Worm (Caenorhabditis elegans) whole organism, L3 larva: ENCODE data around the gene duxl-1.

ENCODE experiments used
- R02D3.7 ChIP-seq: fragments of 150-350 bp; optimal IDR thresholded peaks from 2 replicates; lab custom pipeline; 2014; ENCODE audit warnings: missing biosample characterization, missing genetic modification characterization
- ZK546.5 ChIP-seq: sonication (generic microtip); optimal IDR thresholded peaks from 2 replicates; lab custom pipeline; 2017; ENCODE audit warnings: missing biosample characterization, missing genetic modification characterization
- aly-2 ChIP-seq: fragments of 150-350 bp; optimal IDR thresholded peaks from 2 replicates; lab custom pipeline; 2014; ENCODE audit warnings: missing biosample characterization, missing genetic modification characterization
- ama-1 ChIP-seq: fragments of 150-350 bp; optimal IDR thresholded peaks from 2 replicates; lab custom pipeline; 2018
- ceh-28 ChIP-seq: fragments of 150-350 bp; optimal IDR thresholded peaks from 2 replicates; lab custom pipeline; 2014; ENCODE audit warnings: missing biosample characterization, missing genetic modification reagents, missing genetic modification characterization
- ceh-9 ChIP-seq: sonication (generic microtip); optimal IDR thresholded peaks from 2 replicates; lab custom pipeline; 2018; ENCODE audit warnings: missing biosample characterization, missing genetic modification characterization
- egl-27 ChIP-seq: sonication (generic microtip); optimal IDR thresholded peaks from 4 replicates; lab custom pipeline; 2017; ENCODE audit warnings: missing biosample characterization, missing genetic modification reagents, missing genetic modification characterization
- egl-5 ChIP-seq: fragments of 150-350 bp; optimal IDR thresholded peaks from 2 replicates; lab custom pipeline; 2017; ENCODE audit warnings: missing biosample characterization, missing genetic modification reagents, missing genetic modification characterization, inconsistent platforms
- elt-1 ChIP-seq: fragments of 150-350 bp; optimal IDR thresholded peaks from 2 replicates; lab custom pipeline; 2014; ENCODE audit warnings: missing biosample characterization, missing genetic modification characterization
- elt-2 ChIP-seq: sonication (generic microtip); optimal IDR thresholded peaks from 2 replicates; lab custom pipeline; 2016; ENCODE audit warnings: missing genetic modification reagents, mild to moderate bottlenecking, missing genetic modification characterization, missing compliant biosample characterization
- elt-3 ChIP-seq, 3 experiments: fragments of 150-350 bp in 1 of 3; sonication (generic microtip) in 2 of 3; optimal IDR thresholded peaks; 2 replicates in 2 of 3; 4 replicates in 1 of 3; lab custom pipeline; 2014 to 2017; ENCODE audit warnings: missing biosample characterization in 3 of 3, missing genetic modification characterization in 3 of 3
- eor-1 ChIP-seq, 2 experiments: fragments of 150-350 bp; optimal IDR thresholded peaks; 2 replicates each; lab custom pipeline; 2014 to 2018; ENCODE audit warnings: missing biosample characterization in 2 of 2, missing genetic modification characterization in 2 of 2
- fkh-2 ChIP-seq: fragments of 150-350 bp; optimal IDR thresholded peaks from 2 replicates; lab custom pipeline; 2014; ENCODE audit warnings: missing biosample characterization, missing genetic modification reagents, missing genetic modification characterization
- fos-1 ChIP-seq: fragments of 150-350 bp; optimal IDR thresholded peaks from 2 replicates; lab custom pipeline; 2014; ENCODE audit warnings: missing biosample characterization, missing genetic modification characterization
- hmg-11 ChIP-seq: sonication (generic microtip); optimal IDR thresholded peaks from 2 replicates; lab custom pipeline; 2016; ENCODE audit warnings: missing genetic modification characterization, missing compliant biosample characterization
- jun-1 ChIP-seq: fragments of 150-350 bp; optimal IDR thresholded peaks from 2 replicates; lab custom pipeline; 2014; ENCODE audit warnings: missing biosample characterization, missing genetic modification reagents, missing genetic modification characterization
- lin-15B ChIP-seq: fragments of 150-350 bp; optimal IDR thresholded peaks from 2 replicates; lab custom pipeline; 2014; ENCODE audit warnings: missing biosample characterization, missing genetic modification characterization
- lin-39 ChIP-seq: fragments of 150-350 bp; optimal IDR thresholded peaks from 2 replicates; lab custom pipeline; 2018; ENCODE audit warnings: missing biosample characterization, missing genetic modification reagents, missing genetic modification characterization
- lsy-12 ChIP-seq: sonication (generic microtip); optimal IDR thresholded peaks from 2 replicates; lab custom pipeline; 2016; ENCODE audit warnings: mild to moderate bottlenecking, missing genetic modification characterization, missing compliant biosample characterization
- mml-1 ChIP-seq: fragments of 150-350 bp; sonication (generic microtip); optimal IDR thresholded peaks from 3 replicates; lab custom pipeline; 2014; ENCODE audit warnings: missing biosample characterization, missing genetic modification characterization
- nfya-1 ChIP-seq: sonication (generic microtip); optimal IDR thresholded peaks from 2 replicates; lab custom pipeline; 2017; ENCODE audit warnings: missing genetic modification characterization, mild to moderate bottlenecking, missing compliant biosample characterization, antibody characterized with exemption, moderate library complexity; ENCODE audit not compliant: insufficient read depth
- nhr-11 ChIP-seq: fragments of 150-350 bp; optimal IDR thresholded peaks from 2 replicates; lab custom pipeline; 2014; ENCODE audit warnings: missing biosample characterization, missing genetic modification characterization
- nhr-23 ChIP-seq: fragments of 150-350 bp; optimal IDR thresholded peaks from 2 replicates; lab custom pipeline; 2014; ENCODE audit warnings: missing biosample characterization, missing genetic modification reagents, missing genetic modification characterization
- nhr-237 ChIP-seq: fragments of 150-350 bp; optimal IDR thresholded peaks from 2 replicates; lab custom pipeline; 2014; ENCODE audit warnings: missing biosample characterization, missing genetic modification characterization
- nhr-25 ChIP-seq: sonication (generic microtip); optimal IDR thresholded peaks from 2 replicates; lab custom pipeline; 2017; ENCODE audit warnings: missing biosample characterization, missing genetic modification characterization
- nhr-28 ChIP-seq: fragments of 150-350 bp; optimal IDR thresholded peaks from 2 replicates; lab custom pipeline; 2014; ENCODE audit warnings: missing biosample characterization, missing genetic modification characterization
- nhr-43 ChIP-seq: sonication (generic microtip); optimal IDR thresholded peaks from 2 replicates; lab custom pipeline; 2016; ENCODE audit warnings: mild to moderate bottlenecking, missing genetic modification characterization, missing compliant biosample characterization; ENCODE audit not compliant: poor library complexity, severe bottlenecking
- nhr-67 ChIP-seq: fragments of 150-350 bp; optimal IDR thresholded peaks from 2 replicates; lab custom pipeline; 2014; ENCODE audit warnings: missing biosample characterization, missing genetic modification characterization
- nhr-76 ChIP-seq: fragments of 150-350 bp; sonication (generic microtip); optimal IDR thresholded peaks from 5 replicates; lab custom pipeline; 2014; ENCODE audit warnings: missing biosample characterization, missing genetic modification characterization
- nhr-77 ChIP-seq: fragments of 150-350 bp; optimal IDR thresholded peaks from 2 replicates; lab custom pipeline; 2014; ENCODE audit warnings: missing biosample characterization, missing genetic modification characterization
- pqm-1 ChIP-seq: fragments of 150-350 bp; optimal IDR thresholded peaks from 2 replicates; lab custom pipeline; 2017; ENCODE audit warnings: missing biosample characterization, missing genetic modification characterization, inconsistent platforms
- sea-2 ChIP-seq: fragments of 150-350 bp; sonication (generic microtip); optimal IDR thresholded peaks from 4 replicates; lab custom pipeline; 2014; ENCODE audit warnings: missing biosample characterization, missing genetic modification reagents, missing genetic modification characterization
- snpc-4 ChIP-seq: fragments of 150-350 bp; optimal IDR thresholded peaks from 2 replicates; lab custom pipeline; 2014; ENCODE audit warnings: missing biosample characterization, missing genetic modification characterization
- unc-39 ChIP-seq: sonication (generic microtip); optimal IDR thresholded peaks from 4 replicates; lab custom pipeline; 2017; ENCODE audit warnings: missing biosample characterization, missing genetic modification characterization
- unc-62 ChIP-seq: fragments of 150-350 bp; sonication (generic microtip); optimal IDR thresholded peaks from 4 replicates; lab custom pipeline; 2014; ENCODE audit warnings: missing biosample characterization, missing genetic modification reagents, missing genetic modification characterization
- zag-1 ChIP-seq: fragments of 150-350 bp; optimal IDR thresholded peaks from 2 replicates; lab custom pipeline; 2014; ENCODE audit warnings: missing biosample characterization, missing genetic modification characterization
- ztf-11 ChIP-seq: fragments of 150-350 bp; optimal IDR thresholded peaks from 2 replicates; lab custom pipeline; 2014; ENCODE audit warnings: missing biosample characterization, missing genetic modification characterization
- ztf-4 ChIP-seq: fragments of 150-350 bp; optimal IDR thresholded peaks from 2 replicates; lab custom pipeline; 2014; ENCODE audit warnings: missing biosample characterization, missing genetic modification characterization

The duxl-1 gene

DNA sequence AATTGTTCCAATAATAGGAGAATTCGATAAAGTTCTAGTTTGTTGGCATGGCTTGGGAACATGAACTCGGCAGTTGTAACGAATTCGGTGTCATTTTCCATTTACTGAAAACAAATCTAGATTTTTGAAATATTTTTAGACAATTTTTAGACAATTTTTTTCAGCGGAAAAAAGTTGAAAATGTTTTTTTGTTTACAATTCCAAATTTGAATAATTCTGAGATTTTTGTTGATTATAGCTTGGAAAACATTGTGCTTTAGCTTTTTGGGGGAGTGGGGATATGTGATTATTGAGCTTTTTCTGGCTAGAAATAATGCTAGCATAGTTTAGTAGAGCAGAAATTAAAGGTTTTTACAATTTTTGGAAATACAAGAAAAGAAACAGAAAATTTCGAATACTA lies 5.4 kb downstream of the duxl-1 start, which contains the start of gene srw-97:
srw-97 (minus strand) TSS at position 101 of the 400 bp plus-strand sequence.
- TF ChIP-seq mml-1 (tag; lab: Kevin White, UChicago) = no peak
- no peak for TF ChIP-seq ceh-28
- no peak for TF ChIP-seq nhr-28 (tag; lab: Kevin White, UChicago)
- no peak for TF ChIP-seq nfya-1
- no peak for TF ChIP-seq egl-5

DNA sequence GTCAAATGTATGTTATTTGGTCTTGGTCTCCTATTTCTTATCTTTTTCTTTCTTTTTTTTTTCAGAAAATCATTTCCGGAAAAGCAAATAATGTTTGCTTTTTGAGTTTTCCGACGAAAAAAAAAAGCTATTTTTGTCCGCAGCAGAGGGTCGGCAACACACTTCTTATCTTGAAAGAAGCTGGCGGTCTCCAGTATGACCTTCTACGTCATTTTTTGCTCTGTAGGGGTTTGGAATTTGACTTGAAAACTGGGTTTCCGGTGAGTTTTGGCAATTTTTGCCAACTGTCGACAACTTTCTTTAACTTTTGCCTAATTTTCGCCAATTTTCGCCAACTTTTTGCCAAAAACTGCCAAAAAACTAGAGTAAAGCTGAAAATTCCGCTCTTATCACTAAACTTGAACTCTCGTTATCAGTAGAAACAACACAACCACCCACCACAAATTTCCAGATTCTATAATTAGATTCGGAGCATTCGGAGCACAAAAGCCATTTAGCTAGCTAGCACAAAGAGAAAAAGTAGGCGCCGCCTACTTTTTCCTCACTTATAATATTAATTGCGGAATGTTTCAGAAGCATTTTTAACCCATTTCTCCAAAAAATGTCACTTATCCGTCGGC lies 6.9 kb downstream of the duxl-1 start, which contains the start of gene nhx-6:
nhx-6 (plus strand) TSS at position 570 of the 620 bp plus-strand sequence.
- peak; percentile 5 for TF ChIP-seq pqm-1 (tag; lab: Kevin White, UChicago)
- peak; percentile 66 for TF ChIP-seq elt-2 (tag; lab: Kevin White, UChicago)
- TF ChIP-seq ztf-4 = no peak
- no peak for TF ChIP-seq hmg-11 (tag; lab: Kevin White, UChicago)
- no peak for TF ChIP-seq ama-1 (lab: Kevin White, UChicago)

DNA sequence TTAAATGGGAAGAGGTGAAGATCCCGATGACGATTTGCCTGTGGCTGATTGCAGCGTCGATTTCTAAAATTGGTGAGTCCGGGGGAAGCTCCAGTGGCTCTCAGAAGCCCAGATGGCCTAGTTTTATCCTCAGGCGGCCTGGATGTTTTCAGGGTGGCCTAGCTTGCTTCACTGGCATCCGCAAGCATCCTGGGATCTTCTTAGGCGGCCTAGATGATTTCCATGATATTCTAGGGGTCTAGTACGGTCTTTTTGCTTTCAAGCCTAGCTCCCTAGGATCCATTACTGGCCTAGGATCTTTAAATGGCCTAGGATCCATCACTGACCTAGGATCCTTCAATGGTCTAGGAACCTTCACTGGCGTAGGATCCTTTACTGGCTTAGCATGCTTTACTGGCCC lies 7.5 kb downstream of the duxl-1 start:
- TF ChIP-seq nhr-237 (tag; lab: Kevin White, UChicago) = no peak
- TF ChIP-seq R02D3.7 (tag; lab: Kevin White, UChicago) = no peak
- no peak for TF ChIP-seq nhr-67 (tag; lab: Kevin White, UChicago)
- TF ChIP-seq mml-1 (tag; lab: Kevin White, UChicago) = no peak
- TF ChIP-seq elt-1 (tag; lab: Kevin White, UChicago) = no peak
- no peak for TF ChIP-seq nhr-11
- no peak for TF ChIP-seq hmg-11 (tag; lab: Kevin White, UChicago)
- TF ChIP-seq nhr-25 = no peak
- TF ChIP-seq lin-39 = no peak
- TF ChIP-seq ceh-9 = no peak
- no peak for TF ChIP-seq pqm-1 (tag; lab: Kevin White, UChicago)
- TF ChIP-seq jun-1 = no peak
- no peak for TF ChIP-seq unc-39 (tag; lab: Kevin White, UChicago)

DNA sequence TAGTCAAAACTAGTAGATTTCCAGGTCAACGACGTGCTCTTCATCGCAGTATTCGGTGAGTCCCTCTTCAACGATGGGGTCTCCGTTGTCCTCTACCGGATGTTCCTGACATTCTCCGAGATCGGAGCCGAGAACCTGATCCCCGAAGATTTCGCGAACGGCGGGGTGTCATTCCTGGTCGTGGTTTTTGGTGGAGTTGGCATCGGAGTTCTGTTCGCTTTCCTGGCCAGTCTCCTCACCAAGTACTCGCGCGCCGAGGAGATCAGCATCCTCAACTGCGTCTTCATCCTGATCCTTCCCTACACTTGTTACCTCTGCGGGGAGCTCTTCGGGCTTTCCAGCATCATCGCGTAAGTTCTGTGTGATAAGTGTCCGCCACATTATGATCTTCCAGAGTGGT lies 9.2 kb downstream of the duxl-1 start:
- TF ChIP-seq lin-39 = no peak
- TF ChIP-seq nfya-1 = no peak
- no peak for TF ChIP-seq hmg-11 (tag; lab: Kevin White, UChicago)

DNA sequence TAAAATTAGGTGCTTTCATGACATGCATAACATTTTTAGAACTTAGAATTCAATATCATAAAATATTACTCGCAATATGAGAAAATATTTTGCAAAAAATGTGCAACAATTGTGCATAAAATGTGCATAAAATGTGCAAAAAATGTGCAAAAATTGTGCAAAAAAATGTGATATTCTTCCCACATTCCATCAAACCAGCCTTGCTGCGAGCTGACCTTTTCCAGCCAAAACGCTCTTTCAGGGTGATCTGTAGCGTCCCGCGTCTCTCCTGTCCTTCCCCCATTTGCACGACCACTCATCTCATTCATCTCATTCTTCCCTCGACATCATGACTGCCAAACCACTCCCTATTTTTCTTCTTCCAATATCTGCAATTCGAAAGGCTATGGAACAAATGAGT lies 12.6 kb downstream of the duxl-1 start, which contains the start of gene fbxb-17:
fbxb-17 (plus strand) TSS at position 301 of the 400 bp plus-strand sequence.
- TF ChIP-seq ceh-28 (no peak), hmg-11 (tag; lab: Kevin White, UChicago) (no peak)

DNA sequence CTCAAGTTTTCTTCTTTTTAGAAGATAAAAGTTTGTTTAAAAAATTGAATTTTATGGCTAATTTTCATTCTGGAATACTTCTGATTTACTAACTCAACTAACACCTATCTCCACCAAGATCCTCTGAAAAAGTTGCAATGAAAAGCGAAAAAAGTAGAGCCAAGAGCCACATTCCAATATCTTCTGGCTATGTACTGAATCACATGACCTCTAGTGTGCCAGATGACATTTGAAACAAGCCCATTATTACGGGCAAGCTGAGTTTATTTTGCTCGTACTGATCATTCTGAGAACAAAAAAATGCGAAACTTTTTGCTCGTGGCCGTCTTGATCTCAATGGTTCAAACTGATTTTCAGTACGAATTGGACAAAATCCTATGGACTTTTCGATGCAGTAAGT lies 15.6 kb downstream of the duxl-1 start, which contains the start of gene irld-36:
irld-36 (plus strand) TSS at position 301 of the 400 bp plus-strand sequence.
- TF ChIP-seq nhr-67 (tag; lab: Kevin White, UChicago) (no peak), sea-2 (GFP tag; lab: Kevin White, UChicago) (no peak), ceh-28 (no peak), snpc-4 (tag; lab: Kevin White, UChicago) (no peak), nhr-237 (tag; lab: Kevin White, UChicago) (no peak), mml-1 (tag; lab: Kevin White, UChicago) (no peak), zag-1 (tag; lab: Kevin White, UChicago) (no peak), fos-1 (tag; lab: Kevin White, UChicago) (no peak), ZK546.5 (tag; lab: Kevin White, UChicago) (no peak), elt-1 (tag; lab: Kevin White, UChicago) (no peak), fkh-2 (no peak), nhr-77 (tag; lab: Kevin White, UChicago) (no peak), aly-2 (no peak), lsy-12 (no peak), lin-15B (tag; lab: Kevin White, UChicago) (no peak), unc-39 (tag; lab: Kevin White, UChicago) (no peak)
- TF ChIP-seq, all 47 proteins: peak for 0

DNA sequence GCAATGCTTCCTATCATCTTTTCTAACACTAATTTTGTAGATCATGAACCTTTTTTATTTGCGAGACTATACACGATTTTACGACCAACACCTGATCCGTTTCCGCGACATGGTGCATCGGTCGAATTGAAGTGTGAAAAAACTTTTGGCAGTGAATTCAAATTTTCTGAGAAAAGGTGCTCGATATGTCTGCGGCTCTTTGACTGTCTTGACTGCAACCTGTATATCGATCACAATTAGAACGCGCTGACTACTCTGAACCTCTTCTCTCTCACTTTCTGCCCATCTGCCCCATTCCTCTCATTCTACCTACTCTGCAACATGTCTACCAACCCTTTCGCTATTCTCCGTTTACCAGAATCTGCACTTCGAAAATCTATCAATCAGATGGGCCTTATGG lies 18.7 kb downstream of the duxl-1 start, which contains the start of gene fbxb-26:
fbxb-26 (plus strand) TSS at position 301 of the 400 bp plus-strand sequence.
- TF ChIP-seq ceh-9 = no peak
- TF ChIP-seq nhr-23 (tag; lab: Kevin White, UChicago) = no peak
- no peak for TF ChIP-seq jun-1
- no peak for TF ChIP-seq nfya-1
- TF ChIP-seq aly-2 = no peak
- TF ChIP-seq lsy-12 = no peak
- TF ChIP-seq mml-1 (tag; lab: Kevin White, UChicago) = no peak
- TF ChIP-seq elt-3 (tag; optimal IDR thresholded peaks at IDR 0.05; lab: Kevin White, UChicago) = no peak
- TF ChIP-seq egl-27 (tag; lab: Kevin White, UChicago) = no peak
- no peak for TF ChIP-seq eor-1 (tag; optimal IDR thresholded peaks at IDR 0.05; lab: Kevin White, UChicago)
- no peak for TF ChIP-seq nhr-76
- no peak for TF ChIP-seq lin-39
- TF ChIP-seq ztf-11 (tag; lab: Kevin White, UChicago) = no peak
- no peak for TF ChIP-seq unc-62
- TF ChIP-seq nhr-67 (tag; lab: Kevin White, UChicago) = no peak
- TF ChIP-seq ZK546.5 (tag; lab: Kevin White, UChicago) = no peak
- TF ChIP-seq zag-1 (tag; lab: Kevin White, UChicago) = no peak
- TF ChIP-seq hmg-11 (tag; lab: Kevin White, UChicago) = no peak
- no peak for TF ChIP-seq nhr-43
- TF ChIP-seq R02D3.7 (tag; lab: Kevin White, UChicago) = no peak
